Worm (Caenorhabditis elegans): ENCODE measurements around the gene ceh-100.

ceh-100 gene

DNA sequence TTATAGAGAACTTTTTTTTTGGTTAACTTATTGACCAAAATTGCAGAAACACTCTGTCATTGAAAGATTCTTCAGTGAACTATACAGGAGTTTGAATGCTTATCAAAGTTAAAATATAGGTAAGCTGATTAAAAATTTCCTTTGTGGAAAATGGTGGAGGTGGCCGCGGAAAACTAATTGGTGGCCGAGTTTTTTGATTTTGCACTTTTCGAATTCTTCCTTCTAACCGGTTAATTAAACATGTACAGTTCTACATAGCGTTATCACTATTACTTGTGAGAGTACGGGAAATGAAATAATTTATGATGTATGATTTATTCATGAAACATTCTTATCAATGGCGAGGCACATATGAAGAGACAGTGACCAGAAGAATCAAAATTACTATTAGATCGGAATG lies 25.7 kb downstream of the ceh-100 start, which contains the start of gene clec-8:
Gene clec-8, minus strand, starts transcription at position 308 of the 400 bp plus-strand sequence.
- TF ChIP-seq B0310.2 (tag; optimal IDR thresholded peaks at IDR 0.05) (no peak), sea-1 (GFP tag; conservative IDR thresholded peaks at IDR 0.05) (no peak), ceh-13 (GFP tag; optimal IDR thresholded peaks at IDR 0.05) (no peak), aly-1 (tag; optimal IDR thresholded peaks at IDR 0.05) (no peak), ama-1 (optimal IDR thresholded peaks at IDR 0.05) (no peak), scrt-1 (GFP tag; IDR thresholded peaks at IDR 0.05) (no peak), hnd-1 (tag; optimal IDR thresholded peaks at IDR 0.05) (no peak), tbx-37 (GFP tag; conservative IDR thresholded peaks at IDR 0.05) (no peak), flt-1 (GFP tag; IDR thresholded peaks at IDR 0.05) (no peak), F13C5.2 (tag; optimal IDR thresholded peaks at IDR 0.05) (no peak), tbx-11 (GFP tag; IDR thresholded peaks at IDR 0.05) (no peak), tra-4 (tag; optimal IDR thresholded peaks at IDR 0.05) (no peak), pes-1 (GFP tag; IDR thresholded peaks at IDR 0.05) (no peak), ceh-36 (tag; optimal IDR thresholded peaks at IDR 0.05) (no peak), hmg-4 (GFP tag; optimal IDR thresholded peaks at IDR 0.05) (no peak)

ce11 chrII:12574668-12575067 lies 28.8 kb downstream of the ceh-100 start, which contains the start of gene Y38E10A.3:
Y38E10A.3 (minus strand) TSS chrII:12574768.
- TF ChIP-seq hnd-1 (tag; optimal IDR thresholded peaks at IDR 0.05): no peak
- TF ChIP-seq hmg-4 (GFP tag; optimal IDR thresholded peaks at IDR 0.05): no peak
- TF ChIP-seq scrt-1 (GFP tag; IDR thresholded peaks at IDR 0.05): no peak
- TF ChIP-seq hmbx-1 (tag; optimal IDR thresholded peaks at IDR 0.05): no peak

DNA sequence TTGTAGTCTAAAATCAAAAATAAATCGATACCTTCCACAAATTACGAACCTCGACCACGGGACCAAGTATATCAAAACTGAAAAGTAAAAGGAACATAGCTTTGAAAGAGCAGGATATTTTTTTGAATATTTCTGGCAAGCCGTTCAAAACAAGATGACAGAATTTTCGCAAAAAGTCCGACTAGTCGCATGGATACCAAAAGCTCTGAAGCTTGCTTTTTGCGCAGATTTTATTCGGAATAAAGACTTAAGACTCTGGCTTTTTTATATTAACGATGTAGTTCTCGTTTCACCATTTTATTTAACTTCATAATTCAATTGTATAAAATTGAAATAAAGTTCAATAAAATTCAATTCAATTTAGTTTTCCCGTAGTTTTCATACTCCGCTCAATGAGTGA lies 29.9 kb downstream of the ceh-100 start, which contains the start of gene Y38E10A.2:
Gene Y38E10A.2, minus strand, starts transcription at position 101 of the 400 bp plus-strand sequence.
- TF ChIP-seq ceh-13 (GFP tag; optimal IDR thresholded peaks at IDR 0.05): no peak
- no peak for TF ChIP-seq hmbx-1 (tag; optimal IDR thresholded peaks at IDR 0.05)
- no peak for TF ChIP-seq flt-1 (GFP tag; IDR thresholded peaks at IDR 0.05)
- no peak for TF ChIP-seq F13C5.2 (tag; optimal IDR thresholded peaks at IDR 0.05)
- no peak for TF ChIP-seq hmg-4 (GFP tag; optimal IDR thresholded peaks at IDR 0.05)

- no peak for TF ChIP-seq B0310.2 (tag; optimal IDR thresholded peaks at IDR 0.05)
- no peak for TF ChIP-seq aly-1 (tag; optimal IDR thresholded peaks at IDR 0.05)
- no peak for TF ChIP-seq sea-1 (GFP tag; conservative IDR thresholded peaks at IDR 0.05)
- TF ChIP-seq tbx-11 (GFP tag; IDR thresholded peaks at IDR 0.05): no peak
- TF ChIP-seq hmbx-1 (tag; optimal IDR thresholded peaks at IDR 0.05): no peak
- no peak for TF ChIP-seq ceh-13 (GFP tag; optimal IDR thresholded peaks at IDR 0.05)
- TF ChIP-seq pes-1 (GFP tag; IDR thresholded peaks at IDR 0.05): no peak
- TF ChIP-seq ama-1 (optimal IDR thresholded peaks at IDR 0.05): no peak
- no peak for TF ChIP-seq ceh-36 (tag; optimal IDR thresholded peaks at IDR 0.05)
- no peak for TF ChIP-seq scrt-1 (GFP tag; IDR thresholded peaks at IDR 0.05)
- no peak for TF ChIP-seq tbx-37 (GFP tag; conservative IDR thresholded peaks at IDR 0.05)
These were observed 30.7 kb downstream of the ceh-100 start, which contains the start of gene Y38E10A.35 for ce11 chrII:12572760-12573159. Y38E10A.35 (minus strand) TSS chrII:12572860.

- TF ChIP-seq F13C5.2 (tag; optimal IDR thresholded peaks at IDR 0.05): no peak
- no peak for TF ChIP-seq B0310.2 (tag; optimal IDR thresholded peaks at IDR 0.05)
- no peak for TF ChIP-seq tbx-11 (GFP tag; IDR thresholded peaks at IDR 0.05)
- TF ChIP-seq ceh-13 (GFP tag; optimal IDR thresholded peaks at IDR 0.05): no peak
- no peak for TF ChIP-seq tbx-37 (GFP tag; conservative IDR thresholded peaks at IDR 0.05)
- no peak for TF ChIP-seq ets-7 (tag; optimal IDR thresholded peaks at IDR 0.05)
- no peak for TF ChIP-seq scrt-1 (GFP tag; IDR thresholded peaks at IDR 0.05)
These were observed 33.0 kb downstream of the ceh-100 start, which contains the start of gene Y38E10A.1 for ce11 chrII:12570523-12570922. Y38E10A.1 (minus strand) TSS chrII:12570623.

ce11 chrII:12565851-12566250 lies 37.6 kb downstream of the ceh-100 start, which contains the start of gene F49C5.7:
F49C5.7 (plus strand) TSS chrII:12566151.
- TF ChIP-seq B0310.2 (tag; optimal IDR thresholded peaks at IDR 0.05): no peak
- no peak for TF ChIP-seq hmbx-1 (tag; optimal IDR thresholded peaks at IDR 0.05)
- no peak for TF ChIP-seq pes-1 (GFP tag; IDR thresholded peaks at IDR 0.05)

ce11 chrII:12560210-12560609 lies 43.3 kb downstream of the ceh-100 start, which contains the start of gene F49C5.12:
F49C5.12 (minus strand) TSS chrII:12560310.
- TF ChIP-seq sea-1 (GFP tag; conservative IDR thresholded peaks at IDR 0.05): no peak
- TF ChIP-seq tra-4 (tag; optimal IDR thresholded peaks at IDR 0.05): no peak
- TF ChIP-seq ceh-36 (tag; optimal IDR thresholded peaks at IDR 0.05): no peak
- no peak for TF ChIP-seq hmbx-1 (tag; optimal IDR thresholded peaks at IDR 0.05)
- no peak for TF ChIP-seq ama-1 (optimal IDR thresholded peaks at IDR 0.05)
- TF ChIP-seq scrt-1 (GFP tag; IDR thresholded peaks at IDR 0.05): no peak
- TF ChIP-seq ets-7 (tag; optimal IDR thresholded peaks at IDR 0.05): no peak

DNA sequence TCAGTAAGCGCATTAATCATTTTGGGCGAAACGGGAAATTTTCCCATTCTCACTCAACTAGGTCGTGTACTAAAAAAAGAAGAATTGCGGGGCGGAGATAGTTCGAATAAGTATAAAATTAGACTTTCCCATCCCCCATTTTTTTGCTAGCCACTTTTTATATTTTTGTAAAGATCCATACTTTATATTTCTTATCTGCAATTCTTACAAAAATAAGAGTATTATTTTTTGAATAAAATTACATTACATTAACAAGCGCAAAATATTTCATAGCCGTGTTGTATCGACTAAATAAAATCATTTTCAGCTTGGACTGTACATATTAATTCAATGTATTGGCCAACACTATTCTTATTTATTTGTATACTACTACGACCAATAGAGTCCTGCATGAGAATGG lies 47.9 kb downstream of the ceh-100 start, which contains the start of gene F49C5.11:
Gene F49C5.11, plus strand, starts transcription at position 301 of the 400 bp plus-strand sequence.
- TF ChIP-seq pes-1 (GFP tag; IDR thresholded peaks at IDR 0.05) (no peak), hmg-4 (GFP tag; optimal IDR thresholded peaks at IDR 0.05) (no peak), tbx-11 (GFP tag; IDR thresholded peaks at IDR 0.05) (no peak), sea-1 (GFP tag; conservative IDR thresholded peaks at IDR 0.05) (no peak), ets-7 (tag; optimal IDR thresholded peaks at IDR 0.05) (no peak), aly-1 (tag; optimal IDR thresholded peaks at IDR 0.05) (no peak), F13C5.2 (tag; optimal IDR thresholded peaks at IDR 0.05) (no peak), scrt-1 (GFP tag; IDR thresholded peaks at IDR 0.05) (no peak), ceh-13 (GFP tag; optimal IDR thresholded peaks at IDR 0.05) (no peak), tbx-37 (GFP tag; conservative IDR thresholded peaks at IDR 0.05) (no peak), hmbx-1 (tag; optimal IDR thresholded peaks at IDR 0.05) (no peak), flt-1 (GFP tag; IDR thresholded peaks at IDR 0.05) (no peak), B0310.2 (tag; optimal IDR thresholded peaks at IDR 0.05) (no peak), tra-4 (tag; optimal IDR thresholded peaks at IDR 0.05) (no peak), ceh-36 (tag; optimal IDR thresholded peaks at IDR 0.05) (no peak), hnd-1 (tag; optimal IDR thresholded peaks at IDR 0.05) (no peak)

Data from whole organism, early embryonic.